Fruit fly (Drosophila melanogaster) whole organism, embryonic: ENCODE results near the gene CG10584.
A peak's percentile ranks its signal among the peaks of the same experiment; 100 is the strongest.

Source experiments
- ATbp ChIP-seq: fragments of 200-800 bp; sonication (Bioruptor generic); optimal IDR thresholded peaks from 2 replicates; lab custom pipeline; 2017; ENCODE audit warnings: missing biosample characterization, mild to moderate bottlenecking, missing genetic modification characterization, missing genetic modification reagents
- Adf1 ChIP-seq: fragments of 200-800 bp; sonication (Bioruptor generic); IDR thresholded peaks from 2 replicates; pipeline ENCODE4 v1.3.6; 2022; ENCODE audit warnings: missing biosample characterization, missing genetic modification characterization
- Aef1 ChIP-seq: fragments of 200-800 bp; sonication (Bioruptor generic); IDR thresholded peaks from 3 replicates; pipeline ENCODE4 v1.3.6; 2022; ENCODE audit warnings: missing biosample characterization, missing genetic modification characterization
- Atf3 ChIP-seq: fragments of 200-800 bp; sonication (Bioruptor generic); optimal IDR thresholded peaks from 3 replicates; lab custom pipeline; 2016; ENCODE audit warnings: missing biosample characterization, missing genetic modification characterization
- CG10321 ChIP-seq: fragments of 200-800 bp; sonication (Bioruptor generic); IDR thresholded peaks from 2 replicates; pipeline ENCODE4 v1.3.6; 2022; ENCODE audit warnings: missing biosample characterization, missing genetic modification characterization
- CG10654 ChIP-seq: fragments of 200-800 bp; sonication (Bioruptor generic); optimal IDR thresholded peaks from 2 replicates; lab custom pipeline; 2016; ENCODE audit warnings: missing biosample characterization, missing genetic modification characterization
- CG11398 ChIP-seq: fragments of 200-800 bp; sonication (Bioruptor generic); optimal IDR thresholded peaks from 2 replicates; lab custom pipeline; 2016; ENCODE audit warnings: missing biosample characterization, missing genetic modification characterization
- CG12155 ChIP-seq: fragments of 200-800 bp; sonication (Bioruptor generic); optimal IDR thresholded peaks from 3 replicates; lab custom pipeline; 2016; ENCODE audit warnings: missing biosample characterization, missing genetic modification characterization
- CG13775 ChIP-seq: fragments of 200-800 bp; sonication (Bioruptor generic); optimal IDR thresholded peaks from 3 replicates; lab custom pipeline; 2017; ENCODE audit warnings: missing biosample characterization, mild to moderate bottlenecking, missing genetic modification characterization
- CG14014 ChIP-seq: fragments of 200-800 bp; sonication (Bioruptor generic); IDR thresholded peaks from 2 replicates; pipeline ENCODE4 v1.3.6; 2022; ENCODE audit warnings: missing biosample characterization, missing genetic modification characterization
- CG14441 ChIP-seq: fragments of 200-800 bp; sonication (Bioruptor generic); IDR thresholded peaks from 2 replicates; pipeline ENCODE4 v1.3.6; 2022; ENCODE audit warnings: missing biosample characterization, missing genetic modification characterization
- CG15011 ChIP-seq: fragments of 200-800 bp; sonication (Bioruptor generic); optimal IDR thresholded peaks from 3 replicates; lab custom pipeline; 2018; ENCODE audit warnings: missing biosample characterization, mild to moderate bottlenecking, missing genetic modification characterization
- CG15696 ChIP-seq: fragments of 200-800 bp; sonication (Bioruptor generic); optimal IDR thresholded peaks from 2 replicates; lab custom pipeline; 2019; ENCODE audit warnings: missing biosample characterization, mild to moderate bottlenecking, missing genetic modification characterization, moderate library complexity
- CG17385 ChIP-seq: fragments of 200-800 bp; sonication (Bioruptor generic); optimal IDR thresholded peaks from 3 replicates; lab custom pipeline; 2018; ENCODE audit warnings: missing biosample characterization, mild to moderate bottlenecking, missing genetic modification characterization
- CG31365 ChIP-seq: fragments of 200-800 bp; sonication (Bioruptor generic); optimal IDR thresholded peaks from 2 replicates; lab custom pipeline; 2018; ENCODE audit warnings: missing biosample characterization, mild to moderate bottlenecking, missing genetic modification characterization
- CG31388 ChIP-seq: fragments of 200-800 bp; sonication (Bioruptor generic); optimal IDR thresholded peaks from 2 replicates; lab custom pipeline; 2016; ENCODE audit warnings: missing biosample characterization, missing genetic modification characterization
- CG3407 ChIP-seq: fragments of 200-800 bp; sonication (Bioruptor generic); optimal IDR thresholded peaks from 2 replicates; lab custom pipeline; 2018; ENCODE audit warnings: missing biosample characterization, mild to moderate bottlenecking, missing genetic modification characterization
- CG5245 ChIP-seq: fragments of 200-800 bp; sonication (Bioruptor generic); optimal IDR thresholded peaks from 3 replicates; lab custom pipeline; 2016; ENCODE audit warnings: missing biosample characterization, missing genetic modification characterization
- CG7271 ChIP-seq: fragments of 200-800 bp; sonication (Bioruptor generic); optimal IDR thresholded peaks from 2 replicates; lab custom pipeline; 2018; ENCODE audit warnings: missing biosample characterization, mild to moderate bottlenecking, missing genetic modification characterization, moderate library complexity
- CG7963 ChIP-seq: fragments of 200-800 bp; sonication (Bioruptor generic); IDR thresholded peaks from 3 replicates; pipeline ENCODE4 v1.3.6; 2022; ENCODE audit warnings: missing biosample characterization, missing genetic modification characterization; ENCODE audit not compliant: partially characterized antibody
- CG8478 ChIP-seq: fragments of >200 bp; optimal IDR thresholded peaks from 2 replicates; lab custom pipeline; 2018
- CG8765 ChIP-seq: fragments of 200-800 bp; sonication (Bioruptor generic); IDR thresholded peaks from 2 replicates; pipeline ENCODE4 v1.3.6; 2022; ENCODE audit warnings: missing biosample characterization, missing genetic modification characterization
- CG8924 ChIP-seq: fragments of 200-800 bp; optimal IDR thresholded peaks from 3 replicates; lab custom pipeline; 2019; ENCODE audit warnings: missing biosample characterization, mild to moderate bottlenecking, missing genetic modification characterization, moderate library complexity
- CG9609 ChIP-seq: fragments of 200-800 bp; sonication (Bioruptor generic); optimal IDR thresholded peaks from 3 replicates; lab custom pipeline; 2016; ENCODE audit warnings: missing biosample characterization, missing genetic modification characterization
- D19B ChIP-seq: fragments of 200-800 bp; sonication (Bioruptor generic); optimal IDR thresholded peaks from 2 replicates; lab custom pipeline; 2017; ENCODE audit warnings: missing biosample characterization, mild to moderate bottlenecking, missing genetic modification characterization
- Deaf1 ChIP-seq: fragments of 200-800 bp; optimal IDR thresholded peaks from 3 replicates; lab custom pipeline; 2019; ENCODE audit warnings: missing biosample characterization, mild to moderate bottlenecking, missing genetic modification characterization, moderate library complexity
- Doc2 ChIP-seq: fragments of 200-800 bp; sonication (Bioruptor generic); IDR thresholded peaks from 2 replicates; pipeline ENCODE4 v1.3.6; 2022; ENCODE audit warnings: missing biosample characterization, missing genetic modification characterization
- Drgx ChIP-seq: fragments of 200-800 bp; sonication (Bioruptor generic); IDR thresholded peaks from 2 replicates; pipeline ENCODE4 v1.3.6; 2022; ENCODE audit warnings: missing biosample characterization, missing genetic modification characterization
- Fer3 ChIP-seq: fragments of 200-800 bp; sonication (Bioruptor generic); optimal IDR thresholded peaks from 2 replicates; lab custom pipeline; 2018; ENCODE audit warnings: missing biosample characterization, mild to moderate bottlenecking, missing genetic modification characterization, moderate library complexity
- HLH54F ChIP-seq: fragments of 200-800 bp; sonication (Bioruptor generic); optimal IDR thresholded peaks from 3 replicates; lab custom pipeline; 2016; ENCODE audit warnings: missing biosample characterization, missing genetic modification characterization
- Hmr ChIP-seq: fragments of 200-800 bp; sonication (Bioruptor generic); optimal IDR thresholded peaks from 3 replicates; lab custom pipeline; 2017; ENCODE audit warnings: mild to moderate bottlenecking, missing biosample characterization, missing genetic modification reagents, missing genetic modification characterization
- Hsf ChIP-seq: fragments of 200-800 bp; sonication (Bioruptor generic); optimal IDR thresholded peaks from 3 replicates; lab custom pipeline; 2016; ENCODE audit warnings: missing biosample characterization, missing genetic modification characterization
- Kr ChIP-seq: fragments of 200-800 bp; sonication (Bioruptor generic); optimal IDR thresholded peaks from 2 replicates; lab custom pipeline; 2017; ENCODE audit warnings: missing biosample characterization, mild to moderate bottlenecking, missing genetic modification characterization
- Sox100B ChIP-seq: fragments of 200-800 bp; sonication (Bioruptor generic); optimal IDR thresholded peaks from 3 replicates; lab custom pipeline; 2018; ENCODE audit warnings: missing biosample characterization, mild to moderate bottlenecking, missing genetic modification characterization
- Sry-β ChIP-seq: fragments of 200-800 bp; sonication (Bioruptor generic); optimal IDR thresholded peaks from 2 replicates; lab custom pipeline; 2018; ENCODE audit warnings: missing biosample characterization, mild to moderate bottlenecking, missing genetic modification characterization, moderate library complexity
- Sry-δ ChIP-seq: fragments of 200-800 bp; sonication (Bioruptor generic); optimal IDR thresholded peaks from 2 replicates; lab custom pipeline; 2016; ENCODE audit warnings: missing biosample characterization, missing genetic modification characterization
- ac ChIP-seq: fragments of 200-800 bp; sonication (Bioruptor generic); optimal IDR thresholded peaks from 3 replicates; lab custom pipeline; 2017; ENCODE audit warnings: missing biosample characterization, mild to moderate bottlenecking, missing genetic modification characterization
- al ChIP-seq: fragments of 200-800 bp; sonication (Bioruptor generic); IDR thresholded peaks from 2 replicates; pipeline ENCODE4 v1.3.6; 2022; ENCODE audit warnings: missing biosample characterization, missing genetic modification characterization
- amos ChIP-seq: fragments of 200-800 bp; sonication (Bioruptor generic); IDR thresholded peaks from 2 replicates; pipeline ENCODE4 v1.3.6; 2022; ENCODE audit warnings: missing biosample characterization, missing genetic modification characterization; ENCODE audit not compliant: partially characterized antibody
- ara ChIP-seq: fragments of 200-800 bp; sonication (Bioruptor generic); IDR thresholded peaks from 2 replicates; pipeline ENCODE4 v1.3.6; 2022; ENCODE audit warnings: missing biosample characterization, missing genetic modification characterization
- chif ChIP-seq, 2 experiments: fragments of 200-800 bp; sonication (Bioruptor generic); optimal IDR thresholded peaks; 3 replicates each; lab custom pipeline; 2016; ENCODE audit warnings: missing biosample characterization in 2 of 2, missing genetic modification characterization in 2 of 2
- chn ChIP-seq: fragments of 200-800 bp; sonication (Bioruptor generic); optimal IDR thresholded peaks from 2 replicates; lab custom pipeline; 2016; ENCODE audit warnings: missing biosample characterization, missing genetic modification characterization
- dm ChIP-seq: fragments of 200-800 bp; sonication (Bioruptor generic); optimal IDR thresholded peaks from 3 replicates; lab custom pipeline; 2016; ENCODE audit warnings: missing biosample characterization, missing genetic modification characterization
- hb ChIP-seq: fragments of 200-800 bp; sonication (Bioruptor generic); IDR thresholded peaks from 3 replicates; pipeline ENCODE4 v1.3.6; 2022; ENCODE audit warnings: missing biosample characterization, missing genetic modification characterization; ENCODE audit not compliant: partially characterized antibody
- nom ChIP-seq: fragments of 200-800 bp; sonication (Bioruptor generic); optimal IDR thresholded peaks from 2 replicates; lab custom pipeline; 2017; ENCODE audit warnings: missing biosample characterization, missing genetic modification characterization, mild to moderate bottlenecking, moderate library complexity, missing genetic modification reagents
- ro ChIP-seq: fragments of 200-800 bp; sonication (Bioruptor generic); IDR thresholded peaks from 2 replicates; pipeline ENCODE4 v1.3.6; 2022; ENCODE audit warnings: missing biosample characterization, missing genetic modification characterization
- sisA ChIP-seq: fragments of 200-800 bp; sonication (Bioruptor generic); IDR thresholded peaks from 2 replicates; pipeline ENCODE4 v1.3.6; 2022; ENCODE audit warnings: missing biosample characterization, missing genetic modification characterization
- sug ChIP-seq: fragments of 200-800 bp; optimal IDR thresholded peaks from 2 replicates; lab custom pipeline; 2019; ENCODE audit warnings: missing biosample characterization, mild to moderate bottlenecking, missing genetic modification characterization, moderate library complexity
- zen ChIP-seq: fragments of 200-800 bp; sonication (Bioruptor generic); optimal IDR thresholded peaks from 3 replicates; lab custom pipeline; 2018; ENCODE audit warnings: missing biosample characterization, mild to moderate bottlenecking, missing genetic modification characterization, moderate library complexity
- zen2 ChIP-seq: fragments of 200-800 bp; sonication (Bioruptor generic); IDR thresholded peaks from 3 replicates; pipeline ENCODE4 v1.3.6; 2022; ENCODE audit warnings: missing biosample characterization, missing genetic modification characterization; ENCODE audit not compliant: partially characterized antibody
- zf30C ChIP-seq: fragments of 200-800 bp; sonication (Bioruptor generic); optimal IDR thresholded peaks from 3 replicates; lab custom pipeline; 2018; ENCODE audit warnings: missing biosample characterization, mild to moderate bottlenecking, missing genetic modification characterization

The CG10584 gene

DNA sequence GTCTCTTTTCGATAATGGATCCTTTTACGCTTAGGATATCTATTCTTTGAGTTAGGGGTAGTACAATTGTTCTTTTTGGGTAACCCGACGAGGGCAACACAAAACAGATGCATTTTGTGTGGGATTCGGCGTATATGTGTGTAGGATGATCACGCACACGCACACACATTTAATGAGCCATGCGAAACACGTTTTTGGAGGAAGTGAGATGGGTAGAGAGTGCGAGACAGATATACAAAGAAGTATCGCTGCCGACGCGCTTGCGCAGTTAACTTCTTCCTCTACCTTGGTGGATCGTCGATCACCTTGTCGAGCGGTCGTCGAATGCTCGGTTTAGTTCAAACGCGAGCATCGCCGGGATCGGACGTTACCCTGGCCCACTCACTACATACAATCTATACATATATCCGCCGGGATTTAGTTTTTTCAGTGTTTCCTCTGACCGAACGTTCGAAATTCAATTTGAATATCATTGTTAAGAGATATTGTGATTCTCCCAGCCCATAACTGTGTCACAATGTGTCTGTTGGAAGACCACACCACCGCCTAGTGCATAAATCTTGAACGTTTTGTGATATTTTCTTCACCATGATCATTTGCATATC, 36.5 kb upstream of the CG10584 start (continued):
- TF ChIP-seq Deaf1 (tag; lab: Kevin White, UChicago) (peak; percentile 85), CG15696 (no peak), CG8924 (tag; lab: Kevin White, UChicago) (peak; percentile 42), Sox100B (GFP tag; lab: Kevin White, UChicago) (no peak), CG10321 (GFP tag; lab: Robert Waterston, UW) (0 out of 2 replicates have a peak, but pooled peaks have one; percentile 48), sisA (GFP tag; lab: Robert Waterston, UW) (no peak), HLH54F (GFP tag; lab: Kevin White, UChicago) (no peak), Doc2 (GFP tag; lab: Robert Waterston, UW) (no peak), ac (GFP tag; lab: Kevin White, UChicago) (peak; percentile 76), CG7271 (tag; lab: Kevin White, UChicago) (no peak), Drgx (GFP tag; lab: Robert Waterston, UW) (no peak), Hsf (no peak), nom (GFP tag; lab: Kevin White, UChicago) (peak; percentile 66), Sry-δ (GFP tag; lab: Kevin White, UChicago) (no peak), dm (GFP tag; lab: Kevin White, UChicago) (no peak), CG9609 (GFP tag; lab: Kevin White, UChicago) (no peak), zen2 (GFP tag; lab: Robert Waterston, UW) (no peak), Adf1 (GFP tag; lab: Robert Waterston, UW) (peak; percentile 38; the same call in 1 of the 2 replicates), CG8478 (no peak), al (GFP tag; lab: Robert Waterston, UW) (no peak), ara (GFP tag; lab: Robert Waterston, UW) (no peak), Fer3 (no peak), chif (GFP tag; optimal IDR thresholded peaks at IDR 0.05; lab: Kevin White, UChicago) (no peak), Atf3 (GFP tag; lab: Kevin White, UChicago) (no peak), zen (tag; lab: Kevin White, UChicago) (peak; percentile 90), Sry-β (GFP tag; lab: Kevin White, UChicago) (no peak), zf30C (GFP tag; lab: Kevin White, UChicago) (peak; percentile 42), chn (no peak), ATbp (GFP tag; lab: Kevin White, UChicago) (no peak), CG17385 (peak; percentile 69), CG31365 (tag; lab: Kevin White, UChicago) (no peak), Kr (GFP tag; lab: Kevin White, UChicago) (peak; percentile 84), CG5245 (no peak), CG3407 (no peak), CG11398 (no peak), Aef1 (no peak), D19B (no peak), CG13775 (no peak), CG14441 (no peak), CG12155 (GFP tag; lab: Kevin White, UChicago) (no peak), sug (no peak), CG31388 (no peak), Hmr (GFP tag; lab: Kevin White, UChicago) (no peak), CG15011 (GFP tag; lab: Kevin White, UChicago) (no peak), CG7963 (GFP tag; lab: Robert Waterston, UW) (0 out of 3 replicates have a peak, but pooled peaks have one; percentile 41), CG8765 (GFP tag; lab: Robert Waterston, UW) (no peak), amos (GFP tag; lab: Robert Waterston, UW) (0 out of 2 replicates have a peak, but pooled peaks have one; percentile 24), CG10654 (GFP tag; lab: Kevin White, UChicago) (no peak), ro (GFP tag; lab: Robert Waterston, UW) (no peak), CG14014 (GFP tag; lab: Robert Waterston, UW) (no peak), hb (GFP tag; lab: Robert Waterston, UW) (no peak)
